Worm (Caenorhabditis elegans) whole organism, L4 larva: Measurements from ENCODE around the gene nlp-50.

Experiments
- F26F4.8 ChIP-seq: fragments of 200-800 bp; sonication (Bioruptor generic); conservative IDR thresholded peaks from 2 replicates; pipeline ENCODE4 v1.3.6; 2022; ENCODE audit warnings: missing genetic modification characterization, missing compliant biosample characterization
- F37D6.2 ChIP-seq: sonication (generic microtip); optimal IDR thresholded peaks from 2 replicates; lab custom pipeline; 2016; ENCODE audit warnings: mild to moderate bottlenecking, missing genetic modification characterization, missing compliant biosample characterization
- R02D3.7 ChIP-seq: fragments of 150-350 bp; sonication (generic microtip); optimal IDR thresholded peaks from 3 replicates; lab custom pipeline; 2014; ENCODE audit warnings: missing biosample characterization, missing genetic modification characterization
- Y48G9A.11 ChIP-seq: fragments of 200-800 bp; sonication (Bioruptor generic); IDR thresholded peaks from 2 replicates; pipeline ENCODE4 v1.3.6; 2022; ENCODE audit warnings: missing genetic modification reagents, missing genetic modification characterization, missing compliant biosample characterization
- Y75B8A.6 ChIP-seq: fragments of 200-800 bp; sonication (Bioruptor generic); IDR thresholded peaks from 2 replicates; pipeline ENCODE4 v1.3.6; 2022; ENCODE audit warnings: missing genetic modification reagents, missing genetic modification characterization, missing compliant biosample characterization
- ZK337.2 ChIP-seq: fragments of 200-800 bp; sonication (Bioruptor generic); IDR thresholded peaks from 2 replicates; pipeline ENCODE4 v1.3.6; 2022; ENCODE audit warnings: missing genetic modification reagents, missing genetic modification characterization, missing compliant biosample characterization
- aly-2 ChIP-seq: sonication (generic microtip); optimal IDR thresholded peaks from 2 replicates; lab custom pipeline; 2018; ENCODE audit warnings: missing biosample characterization, missing genetic modification characterization
- attf-4 ChIP-seq: sonication (generic microtip); optimal IDR thresholded peaks from 3 replicates; lab custom pipeline; 2017; ENCODE audit warnings: missing biosample characterization, missing genetic modification characterization
- ceh-28 ChIP-seq: fragments of 150-350 bp; optimal IDR thresholded peaks from 2 replicates; lab custom pipeline; 2014; ENCODE audit warnings: missing biosample characterization, missing genetic modification reagents, missing genetic modification characterization
- cey-2 ChIP-seq: sonication (generic microtip); optimal IDR thresholded peaks from 3 replicates; lab custom pipeline; 2017; ENCODE audit warnings: missing genetic modification characterization, mild to moderate bottlenecking, missing compliant biosample characterization, antibody characterized with exemption, borderline replicate concordance; ENCODE audit not compliant: insufficient read depth
- ctbp-1 ChIP-seq: fragments of 200-800 bp; sonication (Bioruptor generic); IDR thresholded peaks from 2 replicates; pipeline ENCODE4 v1.3.6; 2022; ENCODE audit warnings: missing genetic modification reagents, missing genetic modification characterization, missing compliant biosample characterization
- daf-12 ChIP-seq: fragments of 150-350 bp; optimal IDR thresholded peaks from 2 replicates; lab custom pipeline; 2014; ENCODE audit warnings: missing biosample characterization, missing genetic modification reagents, missing genetic modification characterization
- daf-16 ChIP-seq, 3 experiments: sonication (generic microtip); optimal IDR thresholded peaks; 2 replicates each; lab custom pipeline; 2016 to 2017; ENCODE audit warnings: missing genetic modification characterization in 3 of 3, missing genetic modification reagents in 3 of 3, mild to moderate bottlenecking in 2 of 3, missing compliant biosample characterization in 2 of 3, missing biosample characterization in 1 of 3, moderate library complexity in 1 of 3
- dmd-9 ChIP-seq: fragments of 200-800 bp; sonication (Bioruptor generic); IDR thresholded peaks from 2 replicates; pipeline ENCODE4 v1.3.6; 2022; ENCODE audit warnings: missing genetic modification reagents, missing genetic modification characterization, missing compliant biosample characterization
- dpl-1 ChIP-seq: fragments of 150-350 bp; optimal IDR thresholded peaks from 2 replicates; lab custom pipeline; 2014; ENCODE audit warnings: missing biosample characterization, missing genetic modification reagents, missing genetic modification characterization
- duxl-1 ChIP-seq: sonication (generic microtip); optimal IDR thresholded peaks from 2 replicates; lab custom pipeline; 2016; ENCODE audit warnings: mild to moderate bottlenecking, missing genetic modification characterization, moderate library complexity, missing compliant biosample characterization; ENCODE audit not compliant: poor library complexity
- dve-1 ChIP-seq: sonication (generic microtip); optimal IDR thresholded peaks from 2 replicates; lab custom pipeline; 2017; ENCODE audit warnings: antibody characterized with exemption, mild to moderate bottlenecking, missing genetic modification characterization, missing compliant biosample characterization; ENCODE audit not compliant: insufficient read depth
- egl-27 ChIP-seq: sonication (generic microtip); optimal IDR thresholded peaks from 3 replicates; lab custom pipeline; 2017; ENCODE audit warnings: missing biosample characterization, missing genetic modification reagents, missing genetic modification characterization
- fkh-10 ChIP-seq: fragments of 150-350 bp; optimal IDR thresholded peaks from 2 replicates; lab custom pipeline; 2014; ENCODE audit warnings: missing biosample characterization, missing genetic modification reagents, missing genetic modification characterization
- gei-8 ChIP-seq: fragments of 200-800 bp; sonication (Bioruptor generic); optimal IDR thresholded peaks from 2 replicates; lab custom pipeline; 2018; ENCODE audit warnings: mild to moderate bottlenecking, missing genetic modification characterization, missing compliant biosample characterization
- hif-1 ChIP-seq, 2 experiments: sonication (generic microtip); optimal IDR thresholded peaks; 2 replicates each; lab custom pipeline; 2016 to 2017; ENCODE audit warnings: missing compliant biosample characterization in 2 of 2, missing genetic modification characterization in 2 of 2, missing genetic modification reagents in 2 of 2, missing genotype in 2 of 2, mild to moderate bottlenecking in 1 of 2
- hlh-11 ChIP-seq: fragments of 200-800 bp; sonication (Bioruptor generic); optimal IDR thresholded peaks from 2 replicates; lab custom pipeline; 2018; ENCODE audit warnings: mild to moderate bottlenecking, missing genetic modification characterization, missing compliant biosample characterization
- lim-7 ChIP-seq: fragments of 200-800 bp; sonication (Bioruptor generic); IDR thresholded peaks from 2 replicates; pipeline ENCODE4 v1.3.6; 2022; ENCODE audit warnings: missing genetic modification characterization, missing compliant biosample characterization
- lin-1 ChIP-seq: fragments of 200-800 bp; sonication (Bioruptor generic); IDR thresholded peaks from 2 replicates; pipeline ENCODE4 v1.3.6; 2022; ENCODE audit warnings: missing genetic modification reagents, missing genetic modification characterization, missing compliant biosample characterization
- lin-13 ChIP-seq: fragments of 150-350 bp; optimal IDR thresholded peaks from 2 replicates; lab custom pipeline; 2014; ENCODE audit warnings: missing biosample characterization, missing genetic modification reagents, missing genetic modification characterization
- lin-29 ChIP-seq: fragments of 200-800 bp; sonication (Bioruptor generic); IDR thresholded peaks from 2 replicates; pipeline ENCODE4 v1.3.6; 2022; ENCODE audit warnings: missing genetic modification reagents, missing genetic modification characterization, missing compliant biosample characterization
- mdl-1 ChIP-seq, 2 experiments: fragments of 150-350 bp in 1 of 2; sonication (generic microtip) in 1 of 2; optimal IDR thresholded peaks; 2 replicates each; lab custom pipeline; 2014 to 2017; ENCODE audit warnings: missing biosample characterization in 2 of 2, missing genetic modification characterization in 2 of 2
- mdt-29 ChIP-seq: fragments of 200-800 bp; sonication (Bioruptor generic); IDR thresholded peaks from 2 replicates; pipeline ENCODE4 v1.3.6; 2022; ENCODE audit warnings: missing genetic modification reagents, missing genetic modification characterization, missing compliant biosample characterization
- mxl-2 ChIP-seq: fragments of 200-800 bp; sonication (Bioruptor generic); conservative IDR thresholded peaks from 2 replicates; pipeline ENCODE4 v1.3.6; 2022; ENCODE audit warnings: missing genetic modification reagents, missing genetic modification characterization, missing compliant biosample characterization
- nhr-10 ChIP-seq: fragments of 150-350 bp; optimal IDR thresholded peaks from 2 replicates; lab custom pipeline; 2014; ENCODE audit warnings: missing biosample characterization, missing genetic modification characterization
- nhr-11 ChIP-seq: fragments of 150-350 bp; optimal IDR thresholded peaks from 2 replicates; lab custom pipeline; 2014; ENCODE audit warnings: missing biosample characterization, missing genetic modification characterization
- nhr-237 ChIP-seq: sonication (generic microtip); optimal IDR thresholded peaks from 2 replicates; lab custom pipeline; 2017; ENCODE audit warnings: missing biosample characterization, missing genetic modification characterization
- nhr-28 ChIP-seq: fragments of 150-350 bp; optimal IDR thresholded peaks from 2 replicates; lab custom pipeline; 2014; ENCODE audit warnings: missing biosample characterization, missing genetic modification characterization
- nhr-41 ChIP-seq: fragments of 200-800 bp; sonication (Bioruptor generic); IDR thresholded peaks from 2 replicates; pipeline ENCODE4 v1.3.6; 2022; ENCODE audit warnings: missing genetic modification reagents, missing genetic modification characterization, missing compliant biosample characterization
- nhr-6 ChIP-seq: fragments of 150-350 bp; optimal IDR thresholded peaks from 2 replicates; lab custom pipeline; 2014; ENCODE audit warnings: missing biosample characterization, missing genetic modification characterization
- php-3 ChIP-seq: fragments of 200-800 bp; sonication (Bioruptor generic); IDR thresholded peaks from 2 replicates; pipeline ENCODE4 v1.3.6; 2022; ENCODE audit warnings: missing genetic modification reagents, missing genetic modification characterization, missing compliant biosample characterization
- rbr-2 ChIP-seq: sonication (generic microtip); optimal IDR thresholded peaks from 2 replicates; lab custom pipeline; 2016; ENCODE audit warnings: missing genotype, missing genetic modification characterization, missing compliant biosample characterization
- snpc-1.2 ChIP-seq: fragments of 200-800 bp; sonication (Bioruptor generic); IDR thresholded peaks from 2 replicates; pipeline ENCODE4 v1.3.6; 2022; ENCODE audit warnings: missing genetic modification reagents, missing genetic modification characterization, missing compliant biosample characterization
- snpc-4 ChIP-seq: fragments of 150-350 bp; optimal IDR thresholded peaks from 2 replicates; lab custom pipeline; 2014; ENCODE audit warnings: missing biosample characterization, missing genetic modification characterization
- unc-39 ChIP-seq: sonication (generic microtip); optimal IDR thresholded peaks from 2 replicates; lab custom pipeline; 2017; ENCODE audit warnings: missing biosample characterization, missing genetic modification characterization
- zip-2 ChIP-seq: fragments of 150-350 bp; optimal IDR thresholded peaks from 2 replicates; lab custom pipeline; 2014; ENCODE audit warnings: missing biosample characterization, missing genetic modification characterization

nlp-50 gene

ce11 chrII:6764734-6765133 is at the start of gene nlp-50:
Gene nlp-50, plus strand, starts transcription at chrII:6765034.
- TF ChIP-seq nhr-41 (GFP tag; lab: Robert Waterston, UW), result no peak

- TF ChIP-seq ZK337.2 (GFP tag; lab: Robert Waterston, UW), result no peak
- TF ChIP-seq unc-39, result no peak
- no peak for TF ChIP-seq F26F4.8 (GFP tag; lab: Robert Waterston, UW)
- TF ChIP-seq nhr-237 (tag; lab: Kevin White, UChicago), result no peak
- no peak for TF ChIP-seq mxl-2 (GFP tag; lab: Robert Waterston, UW)
- TF ChIP-seq cey-2, result no peak
- no peak for TF ChIP-seq R02D3.7 (tag; lab: Kevin White, UChicago)
- no peak for TF ChIP-seq duxl-1 (tag; lab: Kevin White, UChicago)
- TF ChIP-seq egl-27 (tag; lab: Kevin White, UChicago), result no peak
- TF ChIP-seq daf-12 (tag; lab: Kevin White, UChicago), result no peak
- no peak for TF ChIP-seq lim-7 (GFP tag; lab: Robert Waterston, UW)
- TF ChIP-seq gei-8, result no peak
- TF ChIP-seq hlh-11 (tag; lab: Kevin White, UChicago), result no peak
- no peak for TF ChIP-seq hif-1 (tag; optimal IDR thresholded peaks at IDR 0.05; lab: Kevin White, UChicago)
These were observed 49.0 kb upstream of the nlp-50 start for ce11 chrII:6715853-6716252.

ce11 chrII:6716638-6717037 is 48.2 kb upstream of the nlp-50 start, which contains the start of the genes T14B4.5 and T14B4.20:
Gene T14B4.5, plus strand, starts transcription at chrII:6716863.
Gene T14B4.20, plus strand, starts transcription at chrII:6716901.
- TF ChIP-seq mdt-29 (no peak), nhr-6 (tag; lab: Kevin White, UChicago) (no peak), lin-13 (GFP tag; lab: Kevin White, UChicago) (no peak), lin-1 (GFP tag; lab: Robert Waterston, UW) (no peak), Y75B8A.6 (no peak), ZK337.2 (GFP tag; lab: Robert Waterston, UW) (no peak), nhr-28 (tag; lab: Kevin White, UChicago) (no peak), aly-2 (tag; lab: Kevin White, UChicago) (no peak), nhr-41 (GFP tag; lab: Robert Waterston, UW) (no peak), Y48G9A.11 (GFP tag; lab: Robert Waterston, UW) (no peak), snpc-1.2 (GFP tag; lab: Robert Waterston, UW) (no peak), dpl-1 (no peak), mdl-1 (tag; optimal IDR thresholded peaks at IDR 0.05; lab: Kevin White, UChicago) (no peak), nhr-10 (tag; lab: Kevin White, UChicago) (no peak), attf-4 (tag; lab: Kevin White, UChicago) (no peak), snpc-4 (tag; lab: Kevin White, UChicago) (no peak), hlh-11 (tag; lab: Kevin White, UChicago) (no peak)

- peak; percentile 30 for TF ChIP-seq dve-1 (tag; lab: Kevin White, UChicago)
- no peak for TF ChIP-seq zip-2 (tag; lab: Kevin White, UChicago)
- TF ChIP-seq egl-27 (tag; lab: Kevin White, UChicago), result no peak
- TF ChIP-seq daf-16 (GFP tag; optimal IDR thresholded peaks at IDR 0.05; lab: Kevin White, UChicago), result no peak
- peak; percentile 65 for TF ChIP-seq daf-16 (tag; optimal IDR thresholded peaks at IDR 0.05; lab: Kevin White, UChicago)
- TF ChIP-seq php-3 (GFP tag; lab: Robert Waterston, UW), result 0 out of 2 replicates have a peak, but pooled peaks have one; percentile 37
- TF ChIP-seq fkh-10 (GFP tag; lab: Kevin White, UChicago), result no peak
- no peak for TF ChIP-seq ctbp-1 (GFP tag; lab: Robert Waterston, UW)
- no peak for TF ChIP-seq lin-29 (GFP tag; lab: Robert Waterston, UW)
- no peak for TF ChIP-seq F37D6.2
- no peak for TF ChIP-seq dmd-9 (GFP tag; lab: Robert Waterston, UW)
- no peak for TF ChIP-seq ceh-28 (tag; lab: Kevin White, UChicago)
- no peak for TF ChIP-seq nhr-11
- no peak for TF ChIP-seq lin-13 (GFP tag; lab: Kevin White, UChicago)
- TF ChIP-seq nhr-28 (tag; lab: Kevin White, UChicago), result peak; percentile 4
- TF ChIP-seq rbr-2 (tag; lab: Kevin White, UChicago), result no peak
These were observed 46.6 kb upstream of the nlp-50 start, which contains the start of gene tsp-10 for ce11 chrII:6718221-6718620. Gene tsp-10, plus strand, starts transcription at chrII:6718586.
